Worm (Caenorhabditis elegans): ENCODE measurements around the gene Y7A5A.2.

Y7A5A.2 gene

ce11 chrX:15773262-15773908 lies 850 bp upstream of the Y7A5A.2 start, which contains the start of gene Y7A5A.13:
Y7A5A.13 (plus strand) TSS chrX:15773858.
- no peak for TF ChIP-seq cnd-1 (tag; optimal IDR thresholded peaks at IDR 0.05)
- no peak for TF ChIP-seq unc-120 (tag; optimal IDR thresholded peaks at IDR 0.05; ENCODE audit: poor library complexity, severe bottlenecking)
- TF ChIP-seq unc-62 (GFP tag; optimal IDR thresholded peaks at IDR 0.05), result no peak
- no peak for TF ChIP-seq nhr-237 (tag; optimal IDR thresholded peaks at IDR 0.05)
- TF ChIP-seq blmp-1 (tag; optimal IDR thresholded peaks at IDR 0.05), result no peak
- TF ChIP-seq mab-5 (tag; optimal IDR thresholded peaks at IDR 0.05), result no peak
- TF ChIP-seq nhr-2 (tag; optimal IDR thresholded peaks at IDR 0.05), result no peak
- no peak for TF ChIP-seq lin-13 (tag; optimal IDR thresholded peaks at IDR 0.05)

- TF ChIP-seq nhr-76 (tag; optimal IDR thresholded peaks at IDR 0.05) (no peak), blmp-1 (tag; optimal IDR thresholded peaks at IDR 0.05) (no peak), drap-1 (GFP tag; optimal IDR thresholded peaks at IDR 0.05) (no peak), unc-120 (tag; optimal IDR thresholded peaks at IDR 0.05; ENCODE audit: poor library complexity, severe bottlenecking) (no peak), M03D4.4 (tag; optimal IDR thresholded peaks at IDR 0.05) (no peak), ceh-39 (tag; optimal IDR thresholded peaks at IDR 0.05) (no peak), elt-1 (tag; optimal IDR thresholded peaks at IDR 0.05; ENCODE audit: borderline replicate concordance, insufficient read depth) (no peak), lin-13 (tag; optimal IDR thresholded peaks at IDR 0.05) (no peak), lsy-2 (tag; optimal IDR thresholded peaks at IDR 0.05) (no peak), nhr-28 (tag; optimal IDR thresholded peaks at IDR 0.05) (no peak), unc-39 (tag; optimal IDR thresholded peaks at IDR 0.05) (no peak), ztf-11 (tag; optimal IDR thresholded peaks at IDR 0.05) (no peak), bed-3 (GFP tag; optimal IDR thresholded peaks at IDR 0.05) (no peak), sem-2 (GFP tag; optimal IDR thresholded peaks at IDR 0.05) (no peak), mab-5 (tag; optimal IDR thresholded peaks at IDR 0.05) (no peak), nhr-2 (tag; optimal IDR thresholded peaks at IDR 0.05) (no peak), ceh-43 (GFP tag; optimal IDR thresholded peaks at IDR 0.05) (no peak), lin-32 (GFP tag; optimal IDR thresholded peaks at IDR 0.05) (no peak), nhr-237 (tag; optimal IDR thresholded peaks at IDR 0.05) (no peak), unc-62 (GFP tag; optimal IDR thresholded peaks at IDR 0.05) (no peak)
Measured at ce11 chrX:15771411-15771810, 1.1 kb downstream of the Y7A5A.2 start, which contains the start of gene Y7A5A.1. Y7A5A.1 (minus strand) TSS chrX:15771493.

- TF ChIP-seq hlh-1 (tag; optimal IDR thresholded peaks at IDR 0.05), result no peak
- no peak for TF ChIP-seq lsy-2 (tag; optimal IDR thresholded peaks at IDR 0.05)
- no peak for TF ChIP-seq cnd-1 (tag; optimal IDR thresholded peaks at IDR 0.05)
- TF ChIP-seq flh-1 (GFP tag; optimal IDR thresholded peaks at IDR 0.05), result no peak
- TF ChIP-seq unc-120 (tag; optimal IDR thresholded peaks at IDR 0.05; ENCODE audit: poor library complexity, severe bottlenecking), result no peak
- no peak for TF ChIP-seq drap-1 (GFP tag; optimal IDR thresholded peaks at IDR 0.05)
- no peak for TF ChIP-seq bed-3 (GFP tag; optimal IDR thresholded peaks at IDR 0.05)
- TF ChIP-seq pha-4 (tag; optimal IDR thresholded peaks at IDR 0.05), result no peak
- no peak for TF ChIP-seq nhr-76 (tag; optimal IDR thresholded peaks at IDR 0.05)
- TF ChIP-seq snpc-4 (tag; optimal IDR thresholded peaks at IDR 0.05), result no peak
- no peak for TF ChIP-seq M03D4.4 (tag; optimal IDR thresholded peaks at IDR 0.05)
- no peak for TF ChIP-seq mab-5 (tag; optimal IDR thresholded peaks at IDR 0.05)
- no peak for TF ChIP-seq ceh-83 (GFP tag; optimal IDR thresholded peaks at IDR 0.05)
- no peak for TF ChIP-seq blmp-1 (tag; optimal IDR thresholded peaks at IDR 0.05)
Measured at ce11 chrX:15770787-15771186, 1.7 kb downstream of the Y7A5A.2 start.

ce11 chrX:15769895-15770559 lies 2.5 kb downstream of the Y7A5A.2 start:
- TF ChIP-seq elt-3 (tag; optimal IDR thresholded peaks at IDR 0.05) (no peak), ces-1 (GFP tag; optimal IDR thresholded peaks at IDR 0.05) (no peak), lsy-2 (tag; optimal IDR thresholded peaks at IDR 0.05) (no peak), M03D4.4 (tag; optimal IDR thresholded peaks at IDR 0.05) (no peak)

- TF ChIP-seq lin-32 (GFP tag; optimal IDR thresholded peaks at IDR 0.05) (no peak), lin-13 (tag; optimal IDR thresholded peaks at IDR 0.05) (no peak), pha-4 (tag; optimal IDR thresholded peaks at IDR 0.05) (no peak), unc-62 (GFP tag; optimal IDR thresholded peaks at IDR 0.05) (no peak), drap-1 (GFP tag; optimal IDR thresholded peaks at IDR 0.05) (no peak), tbx-8 (GFP tag; optimal IDR thresholded peaks at IDR 0.05) (no peak), ceh-43 (GFP tag; optimal IDR thresholded peaks at IDR 0.05) (no peak), elt-3 (tag; optimal IDR thresholded peaks at IDR 0.05) (no peak), blmp-1 (tag; optimal IDR thresholded peaks at IDR 0.05) (no peak), flh-1 (GFP tag; optimal IDR thresholded peaks at IDR 0.05) (no peak), bed-3 (GFP tag; optimal IDR thresholded peaks at IDR 0.05) (no peak), nhr-2 (tag; optimal IDR thresholded peaks at IDR 0.05) (no peak), mep-1 (tag; optimal IDR thresholded peaks at IDR 0.05) (no peak), hlh-1 (tag; optimal IDR thresholded peaks at IDR 0.05) (no peak)
Measured at ce11 chrX:15768532-15768931, 4.0 kb downstream of the Y7A5A.2 start.

Data from whole organism, mixed stage, embryonic.